Worm (Caenorhabditis elegans): ENCODE results near the gene fce-2.

DNA sequence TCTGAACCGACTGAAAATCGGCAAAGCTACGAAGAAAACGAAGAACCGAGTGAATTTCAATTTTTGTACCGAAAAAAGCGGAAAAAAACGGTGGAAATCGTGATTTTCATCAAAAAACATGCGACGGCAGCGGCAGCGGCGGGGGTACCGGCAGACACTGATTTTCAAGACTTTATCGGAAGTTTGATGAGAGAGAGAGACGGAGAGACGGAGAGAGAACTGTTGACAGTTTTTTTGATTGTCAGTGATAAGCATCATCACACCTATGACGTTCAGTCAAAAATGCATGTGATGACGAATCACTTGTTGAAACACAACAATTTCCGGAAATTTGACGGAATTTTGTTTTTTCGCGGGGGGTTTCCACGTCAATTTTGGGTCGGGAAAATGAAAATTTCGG, 11.7 kb upstream of the fce-2 start:
- TF ChIP-seq nhr-85 (tag) = peak; percentile 49
- TF ChIP-seq ceh-82 (tag; optimal IDR thresholded peaks at IDR 0.05) = no peak
- no peak for TF ChIP-seq nhr-237 (tag; optimal IDR thresholded peaks at IDR 0.05)
- TF ChIP-seq lin-14 (GFP tag; optimal IDR thresholded peaks at IDR 0.05) = peak; percentile 40
- no peak for TF ChIP-seq lin-39 (tag; optimal IDR thresholded peaks at IDR 0.05)
